Worm (Caenorhabditis elegans) whole organism, L3 larva: ENCODE data around the gene eel-1.

ENCODE experiments used
- R02D3.7 ChIP-seq: fragments of 150-350 bp; optimal IDR thresholded peaks from 2 replicates; lab custom pipeline; 2014; ENCODE audit warnings: missing biosample characterization, missing genetic modification characterization
- ZK546.5 ChIP-seq: sonication (generic microtip); optimal IDR thresholded peaks from 2 replicates; lab custom pipeline; 2017; ENCODE audit warnings: missing biosample characterization, missing genetic modification characterization
- aly-2 ChIP-seq: fragments of 150-350 bp; optimal IDR thresholded peaks from 2 replicates; lab custom pipeline; 2014; ENCODE audit warnings: missing biosample characterization, missing genetic modification characterization
- ama-1 ChIP-seq: fragments of 150-350 bp; optimal IDR thresholded peaks from 2 replicates; lab custom pipeline; 2018
- ceh-16 ChIP-seq: sonication (generic microtip); optimal IDR thresholded peaks from 2 replicates; lab custom pipeline; 2017; ENCODE audit warnings: missing biosample characterization, missing genetic modification characterization
- ceh-28 ChIP-seq: fragments of 150-350 bp; optimal IDR thresholded peaks from 2 replicates; lab custom pipeline; 2014; ENCODE audit warnings: missing biosample characterization, missing genetic modification reagents, missing genetic modification characterization
- ceh-82 ChIP-seq: fragments of 150-350 bp; optimal IDR thresholded peaks from 2 replicates; lab custom pipeline; 2014; ENCODE audit warnings: missing biosample characterization, missing genetic modification characterization
- egl-5 ChIP-seq: fragments of 150-350 bp; optimal IDR thresholded peaks from 2 replicates; lab custom pipeline; 2017; ENCODE audit warnings: missing biosample characterization, missing genetic modification reagents, missing genetic modification characterization, inconsistent platforms
- elt-1 ChIP-seq: fragments of 150-350 bp; optimal IDR thresholded peaks from 2 replicates; lab custom pipeline; 2014; ENCODE audit warnings: missing biosample characterization, missing genetic modification characterization
- elt-2 ChIP-seq: sonication (generic microtip); optimal IDR thresholded peaks from 2 replicates; lab custom pipeline; 2016; ENCODE audit warnings: missing genetic modification reagents, mild to moderate bottlenecking, missing genetic modification characterization, missing compliant biosample characterization
- elt-3 ChIP-seq, 3 experiments: fragments of 150-350 bp in 1 of 3; sonication (generic microtip) in 2 of 3; optimal IDR thresholded peaks; 2 replicates in 2 of 3; 4 replicates in 1 of 3; lab custom pipeline; 2014 to 2017; ENCODE audit warnings: missing biosample characterization in 3 of 3, missing genetic modification characterization in 3 of 3
- eor-1 ChIP-seq, 2 experiments: fragments of 150-350 bp; optimal IDR thresholded peaks; 2 replicates each; lab custom pipeline; 2014 to 2018; ENCODE audit warnings: missing biosample characterization in 2 of 2, missing genetic modification characterization in 2 of 2
- fkh-10 ChIP-seq: sonication (generic microtip); optimal IDR thresholded peaks from 2 replicates; lab custom pipeline; 2017; ENCODE audit warnings: missing biosample characterization, missing genetic modification reagents, missing genetic modification characterization
- fkh-2 ChIP-seq: fragments of 150-350 bp; optimal IDR thresholded peaks from 2 replicates; lab custom pipeline; 2014; ENCODE audit warnings: missing biosample characterization, missing genetic modification reagents, missing genetic modification characterization
- fos-1 ChIP-seq: fragments of 150-350 bp; optimal IDR thresholded peaks from 2 replicates; lab custom pipeline; 2014; ENCODE audit warnings: missing biosample characterization, missing genetic modification characterization
- hmg-11 ChIP-seq: sonication (generic microtip); optimal IDR thresholded peaks from 2 replicates; lab custom pipeline; 2016; ENCODE audit warnings: missing genetic modification characterization, missing compliant biosample characterization
- lin-15B ChIP-seq: fragments of 150-350 bp; optimal IDR thresholded peaks from 2 replicates; lab custom pipeline; 2014; ENCODE audit warnings: missing biosample characterization, missing genetic modification characterization
- lin-39 ChIP-seq: fragments of 150-350 bp; optimal IDR thresholded peaks from 2 replicates; lab custom pipeline; 2018; ENCODE audit warnings: missing biosample characterization, missing genetic modification reagents, missing genetic modification characterization
- lsy-12 ChIP-seq: sonication (generic microtip); optimal IDR thresholded peaks from 2 replicates; lab custom pipeline; 2016; ENCODE audit warnings: mild to moderate bottlenecking, missing genetic modification characterization, missing compliant biosample characterization
- mdl-1 ChIP-seq: fragments of 150-350 bp; optimal IDR thresholded peaks from 2 replicates; lab custom pipeline; 2014; ENCODE audit warnings: missing biosample characterization, missing genetic modification characterization
- mml-1 ChIP-seq: fragments of 150-350 bp; sonication (generic microtip); optimal IDR thresholded peaks from 3 replicates; lab custom pipeline; 2014; ENCODE audit warnings: missing biosample characterization, missing genetic modification characterization
- nfya-1 ChIP-seq: sonication (generic microtip); optimal IDR thresholded peaks from 2 replicates; lab custom pipeline; 2017; ENCODE audit warnings: missing genetic modification characterization, mild to moderate bottlenecking, missing compliant biosample characterization, antibody characterized with exemption, moderate library complexity; ENCODE audit not compliant: insufficient read depth
- nhr-11 ChIP-seq: fragments of 150-350 bp; optimal IDR thresholded peaks from 2 replicates; lab custom pipeline; 2014; ENCODE audit warnings: missing biosample characterization, missing genetic modification characterization
- nhr-23 ChIP-seq: fragments of 150-350 bp; optimal IDR thresholded peaks from 2 replicates; lab custom pipeline; 2014; ENCODE audit warnings: missing biosample characterization, missing genetic modification reagents, missing genetic modification characterization
- nhr-237 ChIP-seq: fragments of 150-350 bp; optimal IDR thresholded peaks from 2 replicates; lab custom pipeline; 2014; ENCODE audit warnings: missing biosample characterization, missing genetic modification characterization
- nhr-25 ChIP-seq: sonication (generic microtip); optimal IDR thresholded peaks from 2 replicates; lab custom pipeline; 2017; ENCODE audit warnings: missing biosample characterization, missing genetic modification characterization
- nhr-67 ChIP-seq: fragments of 150-350 bp; optimal IDR thresholded peaks from 2 replicates; lab custom pipeline; 2014; ENCODE audit warnings: missing biosample characterization, missing genetic modification characterization
- nhr-76 ChIP-seq: fragments of 150-350 bp; sonication (generic microtip); optimal IDR thresholded peaks from 5 replicates; lab custom pipeline; 2014; ENCODE audit warnings: missing biosample characterization, missing genetic modification characterization
- nhr-77 ChIP-seq: fragments of 150-350 bp; optimal IDR thresholded peaks from 2 replicates; lab custom pipeline; 2014; ENCODE audit warnings: missing biosample characterization, missing genetic modification characterization
- pha-4 ChIP-seq: fragments of 150-350 bp; optimal IDR thresholded peaks from 2 replicates; lab custom pipeline; 2014; ENCODE audit warnings: missing biosample characterization, missing genetic modification reagents, missing genetic modification characterization
- pqm-1 ChIP-seq: fragments of 150-350 bp; optimal IDR thresholded peaks from 2 replicates; lab custom pipeline; 2017; ENCODE audit warnings: missing biosample characterization, missing genetic modification characterization, inconsistent platforms
- tbx-2 ChIP-seq: sonication (generic microtip); optimal IDR thresholded peaks from 2 replicates; lab custom pipeline; 2016; ENCODE audit warnings: mild to moderate bottlenecking, missing genetic modification characterization, missing compliant biosample characterization
- unc-39 ChIP-seq: sonication (generic microtip); optimal IDR thresholded peaks from 4 replicates; lab custom pipeline; 2017; ENCODE audit warnings: missing biosample characterization, missing genetic modification characterization
- unc-62 ChIP-seq: fragments of 150-350 bp; sonication (generic microtip); optimal IDR thresholded peaks from 4 replicates; lab custom pipeline; 2014; ENCODE audit warnings: missing biosample characterization, missing genetic modification reagents, missing genetic modification characterization

The eel-1 gene

ce11 chrIV:3018588-3018987 lies 31.3 kb downstream of the eel-1 start:
- TF ChIP-seq mml-1, result no peak
- peak; percentile 3 for TF ChIP-seq nhr-25 (tag; lab: Kevin White, UChicago)
- no peak for TF ChIP-seq nhr-76 (tag; lab: Kevin White, UChicago)
- no peak for TF ChIP-seq fkh-2 (tag; lab: Kevin White, UChicago)
- peak; percentile 62 for TF ChIP-seq nfya-1
- peak; percentile 4 for TF ChIP-seq ceh-28 (tag; lab: Kevin White, UChicago)
- no peak for TF ChIP-seq mdl-1
- no peak for TF ChIP-seq ceh-16 (tag; lab: Kevin White, UChicago)
- no peak for TF ChIP-seq lin-39
- no peak for TF ChIP-seq hmg-11 (tag; lab: Kevin White, UChicago)
- no peak for TF ChIP-seq fkh-10

- no peak for TF ChIP-seq elt-1
- TF ChIP-seq nhr-11 (tag; lab: Kevin White, UChicago), result no peak
- TF ChIP-seq fkh-10, result no peak
- no peak for TF ChIP-seq nhr-67
- no peak for TF ChIP-seq eor-1 (tag; optimal IDR thresholded peaks at IDR 0.05; lab: Kevin White, UChicago)
- TF ChIP-seq mml-1, result no peak
- no peak for TF ChIP-seq nhr-77
- no peak for TF ChIP-seq elt-3 (tag; optimal IDR thresholded peaks at IDR 0.05; lab: Kevin White, UChicago)
- no peak for TF ChIP-seq lin-15B (tag; lab: Kevin White, UChicago)
- no peak for TF ChIP-seq R02D3.7 (tag; lab: Kevin White, UChicago)
- TF ChIP-seq egl-5 (tag; lab: Kevin White, UChicago), result no peak
- no peak for TF ChIP-seq ceh-82 (tag; lab: Kevin White, UChicago)
- no peak for TF ChIP-seq aly-2 (tag; lab: Kevin White, UChicago)
- no peak for TF ChIP-seq ZK546.5 (tag; lab: Kevin White, UChicago)
Measured at ce11 chrIV:3016202-3016601, 33.7 kb downstream of the eel-1 start.

ce11 chrIV:3014610-3015009 lies 35.3 kb downstream of the eel-1 start:
- TF ChIP-seq lin-39, result peak; percentile 10
- peak; percentile 87 for TF ChIP-seq elt-1
- TF ChIP-seq nhr-25 (tag; lab: Kevin White, UChicago), result peak; percentile 71
- TF ChIP-seq unc-62, result peak; percentile 49
- TF ChIP-seq nhr-23 (tag; lab: Kevin White, UChicago), result peak; percentile 50
- TF ChIP-seq ZK546.5 (tag; lab: Kevin White, UChicago), result no peak
- TF ChIP-seq lin-15B (tag; lab: Kevin White, UChicago), result no peak
- TF ChIP-seq mdl-1, result no peak
- TF ChIP-seq, all 47 proteins: peak for 5

- peak; percentile 97 for TF ChIP-seq elt-2 (tag; lab: Kevin White, UChicago)
- no peak for TF ChIP-seq unc-39
- TF ChIP-seq pqm-1 (tag; lab: Kevin White, UChicago), result peak; percentile 55
- TF ChIP-seq elt-3 (tag; optimal IDR thresholded peaks at IDR 0.05; lab: Kevin White, UChicago), result no peak
- no peak for TF ChIP-seq lin-15B (tag; lab: Kevin White, UChicago)
- TF ChIP-seq nfya-1, result peak; percentile 77
Measured at ce11 chrIV:3012374-3013142, 37.3 kb downstream of the eel-1 start, which contains the start of the genes Y54G2A.28 and vrp-1. Gene Y54G2A.28, minus strand, starts transcription at chrIV:3012421. Gene vrp-1, plus strand, starts transcription at chrIV:3012587.

DNA sequence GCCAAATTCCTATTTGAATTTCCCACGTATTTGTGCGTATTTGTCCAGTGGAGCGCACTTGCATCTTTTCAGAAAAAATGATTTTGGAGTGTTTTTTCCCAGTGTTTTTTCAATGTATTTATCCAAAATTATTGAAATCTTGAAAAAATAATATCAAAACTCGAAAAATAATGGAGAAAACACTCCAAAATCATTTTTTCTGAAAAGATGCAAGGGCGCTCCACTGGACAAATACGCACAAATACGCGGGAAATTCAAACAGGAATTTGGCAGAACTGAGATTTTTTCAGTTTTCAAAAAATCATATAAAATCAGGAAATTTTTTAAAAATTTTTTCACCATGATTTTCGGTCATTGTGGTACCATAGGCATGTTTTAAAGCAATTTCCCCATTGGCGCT lies 38.3 kb downstream of the eel-1 start:
- no peak for TF ChIP-seq lsy-12 (tag; lab: Kevin White, UChicago)
- no peak for TF ChIP-seq pha-4 (tag; lab: Kevin White, UChicago)
- no peak for TF ChIP-seq elt-2 (tag; lab: Kevin White, UChicago)
- TF ChIP-seq tbx-2, result no peak
- TF ChIP-seq lin-15B (tag; lab: Kevin White, UChicago), result no peak
- no peak for TF ChIP-seq fos-1 (tag; lab: Kevin White, UChicago)
- no peak for TF ChIP-seq nhr-77
- TF ChIP-seq eor-1 (tag; optimal IDR thresholded peaks at IDR 0.05; lab: Kevin White, UChicago), result no peak
- TF ChIP-seq ama-1 (lab: Kevin White, UChicago), result no peak
- TF ChIP-seq hmg-11 (tag; lab: Kevin White, UChicago), result no peak
- no peak for TF ChIP-seq mml-1
- no peak for TF ChIP-seq nhr-11 (tag; lab: Kevin White, UChicago)
- no peak for TF ChIP-seq nfya-1
- TF ChIP-seq ZK546.5 (tag; lab: Kevin White, UChicago), result no peak
- TF ChIP-seq nhr-237 (tag; lab: Kevin White, UChicago), result no peak
- TF ChIP-seq, all 47 proteins: peak for 0
